Fruit fly (Drosophila melanogaster) whole organism, wandering third instar larva: Measurements from ENCODE around the gene CG14621.

Experiments
- Abd-B ChIP-seq: fragments of >200 bp; optimal IDR thresholded peaks from 2 replicates; lab custom pipeline; 2017; ENCODE audit warnings: missing biosample characterization, missing genetic modification characterization
- CG9705 ChIP-seq: fragments of 200-800 bp; sonication (Bioruptor generic); optimal IDR thresholded peaks from 2 replicates; lab custom pipeline; 2018; ENCODE audit warnings: missing biosample characterization, mild to moderate bottlenecking, missing genetic modification characterization
- Jra ChIP-seq: sonication (Bioruptor generic); optimal IDR thresholded peaks from 2 replicates; lab custom pipeline; 2016; ENCODE audit warnings: missing biosample characterization, missing genetic modification characterization
- Myc ChIP-seq: fragments of >200 bp; optimal IDR thresholded peaks from 2 replicates; lab custom pipeline; 2017
- N ChIP-seq: fragments of >200 bp; optimal IDR thresholded peaks from 2 replicates; lab custom pipeline; 2018; ENCODE audit warnings: missing biosample characterization, missing external identifiers, missing genetic modification characterization
- br ChIP-seq: fragments of 200-800 bp; sonication (Bioruptor generic); optimal IDR thresholded peaks from 2 replicates; lab custom pipeline; 2016; ENCODE audit warnings: missing biosample characterization, missing genetic modification characterization
- dsf ChIP-seq: sonication (Bioruptor generic); optimal IDR thresholded peaks from 2 replicates; lab custom pipeline; 2016; ENCODE audit warnings: missing biosample characterization, missing genetic modification characterization, borderline replicate concordance
- fru ChIP-seq: fragments of 200-800 bp; sonication (Bioruptor generic); optimal IDR thresholded peaks from 3 replicates; lab custom pipeline; 2016; ENCODE audit warnings: missing biosample characterization, mild to moderate bottlenecking, missing genetic modification characterization
- h ChIP-seq: fragments of 200-800 bp; sonication (Bioruptor generic); optimal IDR thresholded peaks from 3 replicates; lab custom pipeline; 2016; ENCODE audit warnings: missing biosample characterization, mild to moderate bottlenecking, missing genetic modification characterization
- pan ChIP-seq: fragments of >200 bp; optimal IDR thresholded peaks from 2 replicates; lab custom pipeline; 2017

- TF ChIP-seq Jra: no peak
- no peak for TF ChIP-seq pan
- TF ChIP-seq Abd-B (GFP tag; lab: Kevin White, UChicago): no peak
- TF ChIP-seq N: peak; percentile 68
- TF ChIP-seq CG9705 (GFP tag; lab: Kevin White, UChicago): no peak
- no peak for TF ChIP-seq Myc (lab: Kevin White, UChicago)
- TF ChIP-seq fru (GFP tag; lab: Kevin White, UChicago): no peak
- TF ChIP-seq dsf: no peak
- TF ChIP-seq h (GFP tag; lab: Kevin White, UChicago): no peak
- no peak for TF ChIP-seq br (GFP tag; lab: Kevin White, UChicago)
These were observed 11.6 kb downstream of the CG14621 start, which contains the start of gene Usp2 for dm6 chrX:22455509-22456179.
